Worm (Caenorhabditis elegans) whole organism, L4/young adult: ENCODE results near the gene T11G6.2.

Experiments used
- W03F9.2 ChIP-seq: fragments of 150-350 bp; optimal IDR thresholded peaks from 2 replicates; lab custom pipeline; 2014; ENCODE audit warnings: missing biosample characterization, missing genetic modification characterization
- dao-5 ChIP-seq: sonication (generic microtip); optimal IDR thresholded peaks from 2 replicates; lab custom pipeline; 2016; ENCODE audit warnings: missing genotype, missing genetic modification characterization, moderate library complexity, missing compliant biosample characterization
- him-1 ChIP-seq: sonication (generic microtip); optimal IDR thresholded peaks from 2 replicates; lab custom pipeline; 2016; ENCODE audit warnings: missing genotype, missing genetic modification reagents, missing genetic modification characterization, missing compliant biosample characterization

DNA sequence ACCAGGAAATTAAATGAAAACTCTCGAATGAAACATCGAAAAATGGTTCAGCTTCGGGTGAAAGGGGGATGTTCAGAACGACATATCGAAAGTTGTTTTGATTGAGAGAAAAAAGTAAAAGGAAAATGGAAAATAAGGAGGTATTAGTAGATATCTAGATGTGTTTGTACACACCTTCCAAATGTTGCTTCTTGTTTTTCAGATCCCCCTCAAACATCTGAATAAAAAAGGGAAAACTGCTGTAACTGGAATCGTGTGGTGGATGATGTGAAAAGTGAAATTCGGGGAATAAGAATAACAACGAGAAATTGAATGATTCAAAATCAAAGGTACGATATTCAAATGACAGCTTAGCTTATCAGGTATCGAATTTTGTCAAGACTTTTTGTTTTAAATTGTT is 30.2 kb downstream of the T11G6.2 start, which contains the start of gene npax-3:
- no peak for TF ChIP-seq him-1
- TF ChIP-seq W03F9.2: no peak
- TF ChIP-seq dao-5 (tag; lab: Kevin White, UChicago): no peak
